Fruit fly (Drosophila melanogaster): ENCODE measurements around the gene MME1.

The MME1 gene

dm6 chr2L:7032517-7032951 lies 5.2 kb downstream of the MME1 start, which contains the start of the genes Rab30 and Caper (continued):
- TF ChIP-seq gsb-n (tag; optimal IDR thresholded peaks at IDR 0.05) (no peak), CG2678 (tag; optimal IDR thresholded peaks at IDR 0.05) (no peak), HLH4C (GFP tag; IDR thresholded peaks at IDR 0.05; ENCODE audit: partially characterized antibody) (peak; percentile 98), Med (GFP tag) (peak; percentile 95), wor (GFP tag; IDR thresholded peaks at IDR 0.05) (no peak), lola (GFP tag; optimal IDR thresholded peaks at IDR 0.05) (peak in 1 of 3 experiments; percentile 4), nmo (GFP tag; optimal IDR thresholded peaks at IDR 0.05) (peak; percentile 88), knrl (GFP tag; IDR thresholded peaks at IDR 0.05; ENCODE audit: partially characterized antibody) (peak; percentile 99), CG43689 (GFP tag; IDR thresholded peaks at IDR 0.05) (no peak), bab2 (GFP tag; optimal IDR thresholded peaks at IDR 0.05) (peak; percentile 61), Asciz (GFP tag; optimal IDR thresholded peaks at IDR 0.05) (no peak), az2 (GFP tag; optimal IDR thresholded peaks at IDR 0.05) (peak; percentile 43), CG16815 (GFP tag; optimal IDR thresholded peaks at IDR 0.05) (no peak), CG4404 (GFP tag; IDR thresholded peaks at IDR 0.05) (no peak), Dp (GFP tag; optimal IDR thresholded peaks at IDR 0.05) (peak; percentile 47), HmgZ (tag; optimal IDR thresholded peaks at IDR 0.05) (peak; percentile 90), kay (GFP tag; optimal IDR thresholded peaks at IDR 0.05) (peak; percentile 86), da (GFP tag; optimal IDR thresholded peaks at IDR 0.05) (no peak), Antp (GFP tag; optimal IDR thresholded peaks at IDR 0.05) (peak; percentile 77), ci (GFP tag; IDR thresholded peaks at IDR 0.05) (peak; percentile 79; the same call in 2 of the 3 replicates), lov (optimal IDR thresholded peaks at IDR 0.05) (no peak), lov (GFP tag; IDR thresholded peaks at IDR 0.05) (no peak), bsh (GFP tag; optimal IDR thresholded peaks at IDR 0.05) (peak in 1 of 2 experiments; percentile 43), CG12769 (tag; optimal IDR thresholded peaks at IDR 0.05) (peak; percentile 70), Taf1 (GFP tag; IDR thresholded peaks at IDR 0.05) (0 out of 2 replicates have a peak, but pooled peaks have one; percentile 38), CG17612 (GFP tag; IDR thresholded peaks at IDR 0.05) (no peak), CG16779 (GFP tag; IDR thresholded peaks at IDR 0.05) (no peak), CG10431 (GFP tag; optimal IDR thresholded peaks at IDR 0.05) (no peak), CG12236 (GFP tag; optimal IDR thresholded peaks at IDR 0.05) (no peak), CG32772 (GFP tag; IDR thresholded peaks at IDR 0.05) (no peak), CG3995 (GFP tag; optimal IDR thresholded peaks at IDR 0.05) (peak; percentile 84), jigr1 (GFP tag; IDR thresholded peaks at IDR 0.05) (no peak), Awh (GFP tag; IDR thresholded peaks at IDR 0.05) (no peak), CG2712 (tag; optimal IDR thresholded peaks at IDR 0.05) (peak; percentile 61), CG4854 (GFP tag; optimal IDR thresholded peaks at IDR 0.05) (peak; percentile 27), CG7839 (tag; optimal IDR thresholded peaks at IDR 0.05) (no peak), Rfx (GFP tag; IDR thresholded peaks at IDR 0.05) (peak; percentile 83), zfh2 (GFP tag; optimal IDR thresholded peaks at IDR 0.05) (peak; percentile 77), CG33557 (GFP tag; optimal IDR thresholded peaks at IDR 0.05) (peak; percentile 45), CG31388 (GFP tag; optimal IDR thresholded peaks at IDR 0.05) (no peak), oc (tag; optimal IDR thresholded peaks at IDR 0.05) (no peak), Atf-2 (GFP tag; optimal IDR thresholded peaks at IDR 0.05) (no peak), Xbp1 (GFP tag; optimal IDR thresholded peaks at IDR 0.05) (peak; percentile 63), slp2 (GFP tag; optimal IDR thresholded peaks at IDR 0.05) (no peak), Chrac-16 (GFP tag; optimal IDR thresholded peaks at IDR 0.05) (peak; percentile 39), CG14667 (GFP tag; IDR thresholded peaks at IDR 0.05) (no peak), usp (GFP tag; optimal IDR thresholded peaks at IDR 0.05) (no peak), CTCF (GFP tag; optimal IDR thresholded peaks at IDR 0.05) (peak; percentile 42), CG8359 (GFP tag; optimal IDR thresholded peaks at IDR 0.05; ENCODE audit: borderline replicate concordance) (no peak), gem (tag; optimal IDR thresholded peaks at IDR 0.05) (no peak), dati (GFP tag; IDR thresholded peaks at IDR 0.05) (no peak), CG5180 (GFP tag; optimal IDR thresholded peaks at IDR 0.05) (no peak)
